Worm (Caenorhabditis elegans) whole organism, L3 larva: Measurements from ENCODE around the gene T19H5.4.

Experiments used
- lin-39 ChIP-seq: fragments of 150-350 bp; optimal IDR thresholded peaks from 2 replicates; lab custom pipeline; 2018; ENCODE audit warnings: missing biosample characterization, missing genetic modification reagents, missing genetic modification characterization
- nhr-237 ChIP-seq: fragments of 150-350 bp; optimal IDR thresholded peaks from 2 replicates; lab custom pipeline; 2014; ENCODE audit warnings: missing biosample characterization, missing genetic modification characterization
- pha-4 ChIP-seq: fragments of 150-350 bp; optimal IDR thresholded peaks from 2 replicates; lab custom pipeline; 2014; ENCODE audit warnings: missing biosample characterization, missing genetic modification reagents, missing genetic modification characterization
- pqm-1 ChIP-seq: fragments of 150-350 bp; optimal IDR thresholded peaks from 2 replicates; lab custom pipeline; 2017; ENCODE audit warnings: missing biosample characterization, missing genetic modification characterization, inconsistent platforms
- snpc-4 ChIP-seq: fragments of 150-350 bp; optimal IDR thresholded peaks from 2 replicates; lab custom pipeline; 2014; ENCODE audit warnings: missing biosample characterization, missing genetic modification characterization
- unc-62 ChIP-seq: fragments of 150-350 bp; sonication (generic microtip); optimal IDR thresholded peaks from 4 replicates; lab custom pipeline; 2014; ENCODE audit warnings: missing biosample characterization, missing genetic modification reagents, missing genetic modification characterization
- ztf-11 ChIP-seq: fragments of 150-350 bp; optimal IDR thresholded peaks from 2 replicates; lab custom pipeline; 2014; ENCODE audit warnings: missing biosample characterization, missing genetic modification characterization

DNA sequence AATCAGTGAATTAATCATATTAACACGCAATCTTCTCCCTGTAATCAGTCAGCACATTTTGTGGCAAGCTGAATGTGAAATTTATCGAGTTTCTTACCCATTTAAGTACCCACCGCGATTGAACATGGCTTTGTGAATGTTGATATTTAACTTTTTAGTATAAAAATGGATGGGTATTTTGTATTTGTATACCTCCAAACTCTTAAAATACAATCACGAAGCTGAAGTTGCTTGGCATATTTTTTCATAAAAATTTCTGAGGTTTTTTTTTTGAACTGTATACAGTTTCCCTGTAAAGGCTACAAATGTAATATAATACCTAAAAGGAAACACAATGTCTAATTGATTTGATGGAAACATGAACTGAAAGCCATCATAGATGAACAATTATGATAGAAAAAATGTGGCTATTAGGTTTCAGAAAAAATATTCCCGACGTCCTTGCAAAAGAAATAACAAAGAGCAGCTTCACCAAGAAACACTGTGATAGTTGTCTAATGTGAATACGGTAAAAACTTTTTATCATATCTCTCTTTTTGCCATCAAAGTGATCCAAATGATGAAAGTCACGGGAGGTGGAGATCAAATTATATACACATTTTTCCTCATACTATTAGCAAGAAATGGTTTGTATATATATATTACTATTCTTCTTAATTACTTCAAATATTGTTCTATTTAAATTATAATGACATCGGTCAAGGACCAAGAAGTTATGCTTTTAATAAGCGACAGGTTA is 12.7 kb downstream of the T19H5.4 start, which contains the start of the genes chil-25 and chil-26:
- TF ChIP-seq unc-62 (GFP tag; lab: Kevin White, UChicago) (no peak), lin-39 (tag; lab: Kevin White, UChicago) (no peak), pha-4 (tag; lab: Kevin White, UChicago) (no peak), nhr-237 (tag; lab: Kevin White, UChicago) (no peak), pqm-1 (no peak), ztf-11 (tag; lab: Kevin White, UChicago) (no peak), snpc-4 (tag; lab: Kevin White, UChicago) (no peak)
